Fruit fly (Drosophila melanogaster) whole organism: ENCODE results near the gene Gcna.

Experiments used
- CG8478 ChIP-seq: fragments of >200 bp; optimal IDR thresholded peaks from 2 replicates; lab custom pipeline; 2018; ENCODE audit warnings: inconsistent platforms
- Dll ChIP-seq: fragments of >200 bp; optimal IDR thresholded peaks from 2 replicates; lab custom pipeline; 2017
- EcR ChIP-seq, 2 experiments: fragments of >200 bp; optimal IDR thresholded peaks; 2 replicates each; lab custom pipeline; 2017; ENCODE audit warnings: missing biosample characterization in 2 of 2, missing genetic modification characterization in 2 of 2, missing genetic modification reagents in 2 of 2
- pan ChIP-seq: fragments of >200 bp; optimal IDR thresholded peaks from 2 replicates; lab custom pipeline; 2017
- psq ChIP-seq: fragments of >200 bp; optimal IDR thresholded peaks from 2 replicates; lab custom pipeline; 2017
- usp ChIP-seq: fragments of >200 bp; optimal IDR thresholded peaks from 2 replicates; lab custom pipeline; 2017; ENCODE audit warnings: missing biosample characterization, missing genetic modification characterization, mixed read lengths

dm6 chrX:1900123-1900818 is 34.6 kb upstream of the Gcna start, which contains the start of gene arm:
- TF ChIP-seq usp (GFP tag; lab: Kevin White, UChicago) (no peak), EcR (GFP tag; optimal IDR thresholded peaks at IDR 0.05; lab: Kevin White, UChicago) (no peak), CG8478 (lab: Kevin White, UChicago) (no peak), psq (lab: Kevin White, UChicago) (no peak), pan (lab: Kevin White, UChicago) (no peak), Dll (lab: Kevin White, UChicago) (no peak)
